Worm (Caenorhabditis elegans) whole organism, mixed stage, embryonic: ENCODE results near the gene R12B2.13.

Experiments used
- elt-1 ChIP-seq: sonication (generic microtip); optimal IDR thresholded peaks from 2 replicates; lab custom pipeline; 2017; ENCODE audit warnings: missing genetic modification characterization, mild to moderate bottlenecking, missing compliant biosample characterization, antibody characterized with exemption, moderate library complexity, borderline replicate concordance; ENCODE audit not compliant: insufficient read depth
- lsy-2 ChIP-seq: fragments of 150-350 bp; optimal IDR thresholded peaks from 2 replicates; lab custom pipeline; 2014; ENCODE audit warnings: missing biosample characterization, missing genetic modification characterization
- sptf-1 ChIP-seq: sonication (generic microtip); optimal IDR thresholded peaks from 2 replicates; lab custom pipeline; 2017; ENCODE audit warnings: mild to moderate bottlenecking, missing genetic modification characterization, moderate library complexity, missing compliant biosample characterization

DNA sequence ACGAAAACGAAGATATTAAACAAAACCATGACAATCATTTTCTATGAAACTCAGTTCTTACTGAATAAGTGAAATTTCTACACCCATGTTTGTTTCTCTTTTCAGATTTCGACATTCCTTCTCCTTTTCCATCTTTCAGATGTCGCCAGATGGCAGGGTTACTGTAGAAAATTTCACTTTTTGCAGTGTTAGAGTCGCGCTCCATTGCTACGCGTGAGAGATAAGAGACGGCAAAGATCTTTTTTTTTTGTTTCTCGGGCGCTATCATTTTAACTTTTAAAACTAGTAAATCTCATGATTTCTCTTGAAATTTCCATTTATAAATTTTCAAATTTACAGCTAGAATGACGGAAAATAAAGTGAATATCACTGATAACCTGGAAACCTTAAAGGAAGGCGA, 44.9 kb upstream of the R12B2.13 start, which contains the start of the genes mig-21 and F01F1.2:
- TF ChIP-seq lsy-2, result peak; percentile 62
- no peak for TF ChIP-seq sptf-1 (tag; lab: Kevin White, UChicago)
- no peak for TF ChIP-seq elt-1 (tag; lab: Kevin White, UChicago)
